Fruit fly (Drosophila melanogaster): ENCODE data around the gene Set.

DNA sequence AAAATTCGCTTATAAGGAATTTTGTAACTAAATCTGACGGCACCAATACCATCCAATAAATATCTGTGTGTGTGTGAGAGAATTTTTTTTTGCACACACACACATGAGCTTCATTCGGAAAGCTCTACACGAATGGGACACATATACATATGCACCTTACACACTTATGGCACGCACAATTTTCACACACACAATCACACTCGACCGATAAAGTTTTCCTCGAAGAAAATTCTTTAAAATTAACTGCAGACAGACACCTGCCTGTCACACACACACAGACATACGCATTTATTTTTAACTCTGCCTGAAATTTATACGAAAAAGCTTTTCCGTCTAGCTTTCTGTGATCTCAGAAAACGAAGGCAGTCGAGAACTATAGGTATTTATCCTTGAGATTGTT lies 47.3 kb downstream of the Set start:
- no peak for TF ChIP-seq tj (GFP tag; optimal IDR thresholded peaks at IDR 0.05)
- TF ChIP-seq cic (GFP tag; optimal IDR thresholded peaks at IDR 0.05), result no peak
- no peak for TF ChIP-seq pad (GFP tag; optimal IDR thresholded peaks at IDR 0.05)
- no peak for TF ChIP-seq CG11617 (GFP tag; optimal IDR thresholded peaks at IDR 0.05)
- TF ChIP-seq CG5204 (GFP tag; optimal IDR thresholded peaks at IDR 0.05), result no peak
- no peak for TF ChIP-seq bab1 (GFP tag; optimal IDR thresholded peaks at IDR 0.05)
- TF ChIP-seq Clk (GFP tag; optimal IDR thresholded peaks at IDR 0.05), result no peak
- TF ChIP-seq cnc (optimal IDR thresholded peaks at IDR 0.05), result no peak
- TF ChIP-seq Hr96 (GFP tag; optimal IDR thresholded peaks at IDR 0.05), result no peak
- no peak for TF ChIP-seq ovo (GFP tag; optimal IDR thresholded peaks at IDR 0.05)
- TF ChIP-seq Mnt (GFP tag; optimal IDR thresholded peaks at IDR 0.05), result no peak
- TF ChIP-seq CG12768 (GFP tag; optimal IDR thresholded peaks at IDR 0.05), result no peak
- TF ChIP-seq Crg-1 (GFP tag; optimal IDR thresholded peaks at IDR 0.05), result no peak
